Fruit fly (Drosophila melanogaster): ENCODE measurements around the gene CAH2.

DNA sequence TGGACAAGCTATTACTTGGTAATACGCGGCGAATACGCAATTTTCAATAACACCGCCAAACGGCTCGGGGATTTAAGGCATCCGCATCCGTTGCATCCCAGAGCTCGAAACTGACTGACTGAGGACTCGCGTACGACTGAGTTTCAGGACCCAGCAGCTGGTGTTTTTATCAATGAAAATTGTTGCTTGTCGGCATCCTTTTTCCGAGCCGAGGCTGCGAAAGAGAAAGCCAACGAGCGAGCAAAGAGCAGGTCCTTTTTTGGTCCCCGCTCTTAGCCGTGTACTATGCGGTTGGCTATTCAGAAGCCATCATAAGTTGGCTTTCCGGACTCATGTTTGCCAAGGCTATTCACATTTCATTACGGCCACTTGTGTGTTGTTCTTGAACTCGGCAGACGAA is 2.0 kb upstream of the CAH2 start, which contains the start of gene Rh7:
- no peak for TF ChIP-seq aop (GFP tag; IDR thresholded peaks at IDR 0.05)
- TF ChIP-seq CG33557 (GFP tag; optimal IDR thresholded peaks at IDR 0.05) = no peak
- no peak for TF ChIP-seq CG8388 (GFP tag; optimal IDR thresholded peaks at IDR 0.05)
- TF ChIP-seq Bdp1 (GFP tag; optimal IDR thresholded peaks at IDR 0.05) = no peak
- no peak for TF ChIP-seq peb (GFP tag; IDR thresholded peaks at IDR 0.05)
- no peak for TF ChIP-seq Dip2 (GFP tag; IDR thresholded peaks at IDR 0.05)
